Worm (Caenorhabditis elegans): ENCODE data around the gene R144.6.

R144.6 gene

ce11 chrIII:5026366-5026765 is 21.8 kb upstream of the R144.6 start:
- TF ChIP-seq Y22D7AL.16 (tag; optimal IDR thresholded peaks at IDR 0.05) (no peak), ttx-3 (tag; optimal IDR thresholded peaks at IDR 0.05) (no peak), pha-4 (tag; optimal IDR thresholded peaks at IDR 0.05) (no peak), fkh-10 (GFP tag; optimal IDR thresholded peaks at IDR 0.05) (no peak)

- no peak for TF ChIP-seq F13H6.1 (tag; optimal IDR thresholded peaks at IDR 0.05)
- no peak for TF ChIP-seq ceh-48 (tag; optimal IDR thresholded peaks at IDR 0.05)
- TF ChIP-seq ama-1 (optimal IDR thresholded peaks at IDR 0.05): peak; percentile 34
- no peak for TF ChIP-seq ceh-18 (tag; optimal IDR thresholded peaks at IDR 0.05)
Observed at ce11 chrIII:5025136-5025629, 20.7 kb upstream of the R144.6 start.

- TF ChIP-seq ref-2 (tag; optimal IDR thresholded peaks at IDR 0.05): peak; percentile 63
- TF ChIP-seq unc-3 (GFP tag; conservative IDR thresholded peaks at IDR 0.05): no peak
- TF ChIP-seq unc-3 (tag; optimal IDR thresholded peaks at IDR 0.05): no peak
- TF ChIP-seq lim-6 (tag; optimal IDR thresholded peaks at IDR 0.05): no peak
- TF ChIP-seq pax-1 (tag; optimal IDR thresholded peaks at IDR 0.05): no peak
- TF ChIP-seq unc-86 (tag; optimal IDR thresholded peaks at IDR 0.05): peak; percentile 7
- peak; percentile 14 for TF ChIP-seq pros-1 (tag; optimal IDR thresholded peaks at IDR 0.05)
- TF ChIP-seq ceh-48 (tag; optimal IDR thresholded peaks at IDR 0.05): peak; percentile 83
- peak; percentile 27 for TF ChIP-seq unc-42 (tag; optimal IDR thresholded peaks at IDR 0.05)
- TF ChIP-seq unc-55 (GFP tag; optimal IDR thresholded peaks at IDR 0.05): peak; percentile 70
- peak; percentile 35 for TF ChIP-seq rnt-1 (tag; optimal IDR thresholded peaks at IDR 0.05)
- TF ChIP-seq nfya-1 (tag; optimal IDR thresholded peaks at IDR 0.05): peak; percentile 68
- TF ChIP-seq tbx-2 (tag; optimal IDR thresholded peaks at IDR 0.05): peak; percentile 17
- no peak for TF ChIP-seq C08G9.2 (tag; optimal IDR thresholded peaks at IDR 0.05)
- TF ChIP-seq ceh-31 (tag; optimal IDR thresholded peaks at IDR 0.05): peak; percentile 53
- TF ChIP-seq hlh-30 (tag; optimal IDR thresholded peaks at IDR 0.05; ENCODE audit: insufficient read depth): peak; percentile 88
- TF ChIP-seq ets-4 (tag; optimal IDR thresholded peaks at IDR 0.05): peak; percentile 43
- peak; percentile 18 for TF ChIP-seq ceh-2 (tag; optimal IDR thresholded peaks at IDR 0.05)
Observed at ce11 chrIII:5024393-5024964, 20.0 kb upstream of the R144.6 start, which contains the start of gene pcf-11. Gene pcf-11 (plus strand): TSS chrIII:5024914.

- TF ChIP-seq ceh-9 (tag; optimal IDR thresholded peaks at IDR 0.05) (no peak), ceh-18 (tag; optimal IDR thresholded peaks at IDR 0.05) (no peak), tbx-2 (tag; optimal IDR thresholded peaks at IDR 0.05) (no peak), pat-9 (tag; optimal IDR thresholded peaks at IDR 0.05) (no peak), C38D4.7 (GFP tag; optimal IDR thresholded peaks at IDR 0.05) (no peak), hlh-15 (tag; optimal IDR thresholded peaks at IDR 0.05) (no peak), unc-3 (GFP tag; conservative IDR thresholded peaks at IDR 0.05) (no peak), unc-3 (tag; optimal IDR thresholded peaks at IDR 0.05) (no peak), ceh-24 (tag; optimal IDR thresholded peaks at IDR 0.05) (no peak), unc-86 (tag; optimal IDR thresholded peaks at IDR 0.05) (no peak), pax-1 (tag; optimal IDR thresholded peaks at IDR 0.05) (no peak), unc-55 (GFP tag; optimal IDR thresholded peaks at IDR 0.05) (no peak), nhr-11 (tag; optimal IDR thresholded peaks at IDR 0.05) (no peak), ceh-6 (GFP tag; optimal IDR thresholded peaks at IDR 0.05) (no peak), odd-2 (tag; optimal IDR thresholded peaks at IDR 0.05) (no peak), lim-6 (tag; optimal IDR thresholded peaks at IDR 0.05) (no peak), pros-1 (tag; optimal IDR thresholded peaks at IDR 0.05) (no peak), lin-11 (tag; optimal IDR thresholded peaks at IDR 0.05) (no peak), sdc-2 (tag; optimal IDR thresholded peaks at IDR 0.05) (no peak)
Observed at ce11 chrIII:5023642-5024041, 19.1 kb upstream of the R144.6 start.

ce11 chrIII:5022964-5023363 is 18.4 kb upstream of the R144.6 start, which contains the start of gene R144.13:
Gene R144.13 (plus strand): TSS chrIII:5023264.
- TF ChIP-seq hlh-8 (tag; optimal IDR thresholded peaks at IDR 0.05) (no peak), ceh-14 (tag; optimal IDR thresholded peaks at IDR 0.05) (no peak), ztf-16 (tag; optimal IDR thresholded peaks at IDR 0.05) (no peak), ceh-2 (tag; optimal IDR thresholded peaks at IDR 0.05) (no peak)

Measured in whole organism, late embryonic.